Fruit fly (Drosophila melanogaster) whole organism, adult: ENCODE data around the gene CG9483.

Experiments
- CG7101 ChIP-seq: fragments of 200-800 bp; sonication (Bioruptor generic); optimal IDR thresholded peaks from 2 replicates; lab custom pipeline; 2018; ENCODE audit warnings: missing biosample characterization, mild to moderate bottlenecking, missing genetic modification characterization, moderate library complexity
- Mnt ChIP-seq: fragments of 200-800 bp; sonication (Bioruptor generic); optimal IDR thresholded peaks from 2 replicates; lab custom pipeline; 2016; ENCODE audit warnings: missing biosample characterization, mild to moderate bottlenecking, missing genetic modification characterization

DNA sequence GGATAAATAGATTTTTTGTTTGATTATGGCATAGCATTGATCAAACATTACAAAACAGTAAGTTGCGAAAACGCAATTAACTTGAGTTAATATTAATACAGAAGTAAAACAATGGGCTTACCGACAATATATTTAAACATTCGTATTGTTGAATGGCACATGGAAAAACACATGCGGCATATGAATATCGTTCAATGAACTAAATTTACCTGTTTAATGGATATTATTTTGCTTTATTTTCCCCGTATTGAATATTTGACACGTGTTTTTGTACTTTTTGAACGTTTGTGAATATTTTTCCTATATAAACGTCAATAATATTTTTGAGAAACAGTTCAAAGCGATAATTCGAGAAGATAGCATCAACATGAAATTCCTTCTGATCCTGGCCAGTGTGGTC, 24.6 kb downstream of the CG9483 start, which contains the start of gene CG42713:
- TF ChIP-seq Mnt (GFP tag; lab: Kevin White, UChicago) (no peak), CG7101 (no peak)
